Worm (Caenorhabditis elegans) whole organism, young adult: ENCODE measurements around the gene tex-2.

Source experiments
- D2030.7 ChIP-seq: fragments of 200-800 bp; sonication (Bioruptor generic); IDR thresholded peaks from 2 replicates; pipeline ENCODE4 v1.3.6; 2022; ENCODE audit warnings: missing genetic modification reagents, missing genetic modification characterization, missing compliant biosample characterization
- F33H1.4 ChIP-seq: fragments of 200-800 bp; sonication (Bioruptor generic); IDR thresholded peaks from 2 replicates; pipeline ENCODE4 v1.3.6; 2022; ENCODE audit warnings: missing genetic modification reagents, missing genetic modification characterization, missing compliant biosample characterization
- F37B4.10 ChIP-seq: fragments of 200-800 bp; sonication (Bioruptor generic); IDR thresholded peaks from 2 replicates; pipeline ENCODE4 v1.3.6; 2022; ENCODE audit warnings: missing genetic modification characterization, missing compliant biosample characterization
- Y79H2A.3 ChIP-seq: fragments of 200-800 bp; sonication (Bioruptor generic); conservative IDR thresholded peaks from 2 replicates; pipeline ENCODE4 v1.3.6; 2022; ENCODE audit warnings: missing genetic modification reagents, missing genetic modification characterization, missing compliant biosample characterization
- Y95B8A.8 ChIP-seq: fragments of 200-800 bp; sonication (Bioruptor generic); IDR thresholded peaks from 2 replicates; pipeline ENCODE4 v1.3.6; 2022; ENCODE audit warnings: missing genetic modification reagents, missing genetic modification characterization, missing compliant biosample characterization
- ZK185.1 ChIP-seq: sonication (generic microtip); optimal IDR thresholded peaks from 2 replicates; lab custom pipeline; 2016; ENCODE audit warnings: mild to moderate bottlenecking, missing genetic modification characterization, missing compliant biosample characterization; ENCODE audit not compliant: poor library complexity, severe bottlenecking
- aptf-2 ChIP-seq: fragments of 200-800 bp; sonication (Bioruptor generic); conservative IDR thresholded peaks from 2 replicates; pipeline ENCODE4 v1.3.6; 2022; ENCODE audit warnings: missing genetic modification reagents, missing genetic modification characterization, missing compliant biosample characterization
- attf-5 ChIP-seq: fragments of 200-800 bp; sonication (Bioruptor generic); optimal IDR thresholded peaks from 2 replicates; lab custom pipeline; 2018; ENCODE audit warnings: mild to moderate bottlenecking, missing genetic modification characterization, missing compliant biosample characterization
- attf-6 ChIP-seq: fragments of 200-800 bp; sonication (Bioruptor generic); IDR thresholded peaks from 2 replicates; pipeline ENCODE4 v1.3.6; 2022; ENCODE audit warnings: missing genetic modification reagents, missing genetic modification characterization, missing compliant biosample characterization
- bed-1 ChIP-seq: fragments of 200-800 bp; sonication (Bioruptor generic); IDR thresholded peaks from 2 replicates; pipeline ENCODE4 v1.3.6; 2022; ENCODE audit warnings: missing genetic modification reagents, missing genetic modification characterization, missing compliant biosample characterization
- bed-2 ChIP-seq: fragments of 200-800 bp; sonication (Bioruptor generic); IDR thresholded peaks from 2 replicates; pipeline ENCODE4 v1.3.6; 2022; ENCODE audit warnings: missing genetic modification reagents, missing genetic modification characterization, missing compliant biosample characterization
- ceh-100 ChIP-seq: fragments of 200-800 bp; sonication (Bioruptor generic); IDR thresholded peaks from 2 replicates; pipeline ENCODE4 v1.3.6; 2022; ENCODE audit warnings: missing genetic modification reagents, missing genetic modification characterization, missing compliant biosample characterization
- ceh-27 ChIP-seq: fragments of 200-800 bp; sonication (Bioruptor generic); optimal IDR thresholded peaks from 2 replicates; lab custom pipeline; 2018; ENCODE audit warnings: mild to moderate bottlenecking, missing genetic modification characterization, moderate library complexity, missing compliant biosample characterization
- ceh-91 ChIP-seq: fragments of 200-800 bp; sonication (Bioruptor generic); IDR thresholded peaks from 2 replicates; pipeline ENCODE4 v1.3.6; 2022; ENCODE audit warnings: missing genetic modification reagents, missing genetic modification characterization, missing compliant biosample characterization
- dox-1 ChIP-seq: fragments of 200-800 bp; sonication (Bioruptor generic); IDR thresholded peaks from 2 replicates; pipeline ENCODE4 v1.3.6; 2022; ENCODE audit warnings: missing genetic modification reagents, missing genetic modification characterization, missing compliant biosample characterization
- egl-44 ChIP-seq: fragments of 200-800 bp; sonication (Bioruptor generic); IDR thresholded peaks from 2 replicates; pipeline ENCODE4 v1.3.6; 2022; ENCODE audit warnings: missing genetic modification reagents, missing genetic modification characterization, missing compliant biosample characterization
- him-1 ChIP-seq: sonication (generic microtip); optimal IDR thresholded peaks from 2 replicates; lab custom pipeline; 2016; ENCODE audit warnings: missing genotype, missing genetic modification reagents, missing genetic modification characterization, missing compliant biosample characterization
- hmg-1.2 ChIP-seq: fragments of 200-800 bp; sonication (Bioruptor generic); IDR thresholded peaks from 2 replicates; pipeline ENCODE4 v1.3.6; 2022; ENCODE audit warnings: missing genetic modification reagents, missing genetic modification characterization, missing compliant biosample characterization
- hrde-1 ChIP-seq: sonication (generic microtip); optimal IDR thresholded peaks from 2 replicates; lab custom pipeline; 2016; ENCODE audit warnings: missing genetic modification characterization, mild to moderate bottlenecking, missing compliant biosample characterization, moderate library complexity, missing genotype, missing genetic modification reagents, borderline replicate concordance
- lag-1 ChIP-seq: fragments of 200-800 bp; sonication (Bioruptor generic); IDR thresholded peaks from 2 replicates; pipeline ENCODE4 v1.3.6; 2022; ENCODE audit warnings: missing genetic modification reagents, missing genetic modification characterization, missing compliant biosample characterization
- let-526 ChIP-seq: fragments of 200-800 bp; sonication (Bioruptor generic); IDR thresholded peaks from 2 replicates; pipeline ENCODE4 v1.3.6; 2022; ENCODE audit warnings: missing genetic modification reagents, missing genetic modification characterization, missing compliant biosample characterization
- lin-54 ChIP-seq: fragments of 200-800 bp; sonication (Bioruptor generic); optimal IDR thresholded peaks from 2 replicates; lab custom pipeline; 2018; ENCODE audit warnings: mild to moderate bottlenecking, missing genetic modification characterization, missing compliant biosample characterization
- lir-1 ChIP-seq: fragments of 200-800 bp; sonication (Bioruptor generic); conservative IDR thresholded peaks from 2 replicates; pipeline ENCODE4 v1.3.6; 2022; ENCODE audit warnings: missing genetic modification reagents, missing genetic modification characterization, missing compliant biosample characterization
- lsl-1 ChIP-seq: fragments of 200-800 bp; sonication (Bioruptor generic); optimal IDR thresholded peaks from 2 replicates; lab custom pipeline; 2018; ENCODE audit warnings: mild to moderate bottlenecking, missing genetic modification characterization, moderate library complexity, missing compliant biosample characterization
- madf-6 ChIP-seq: fragments of 200-800 bp; sonication (Bioruptor generic); IDR thresholded peaks from 2 replicates; pipeline ENCODE4 v1.3.6; 2022; ENCODE audit warnings: missing genetic modification reagents, missing genetic modification characterization, missing compliant biosample characterization
- madf-8 ChIP-seq: fragments of 200-800 bp; sonication (Bioruptor generic); conservative IDR thresholded peaks from 2 replicates; pipeline ENCODE4 v1.3.6; 2022; ENCODE audit warnings: missing genetic modification reagents, missing genetic modification characterization, missing compliant biosample characterization
- mcd-1 ChIP-seq: fragments of 200-800 bp; sonication (Bioruptor generic); IDR thresholded peaks from 2 replicates; pipeline ENCODE4 v1.3.6; 2022; ENCODE audit warnings: missing genetic modification reagents, missing genetic modification characterization, missing compliant biosample characterization
- mxl-1 ChIP-seq: sonication (generic microtip); optimal IDR thresholded peaks from 2 replicates; lab custom pipeline; 2016; ENCODE audit warnings: missing genetic modification characterization, missing compliant biosample characterization
- nhr-179 ChIP-seq: sonication (generic microtip); optimal IDR thresholded peaks from 2 replicates; lab custom pipeline; 2016; ENCODE audit warnings: mild to moderate bottlenecking, missing genetic modification characterization, missing compliant biosample characterization
- nhr-27 ChIP-seq: fragments of 200-800 bp; sonication (Bioruptor generic); optimal IDR thresholded peaks from 2 replicates; lab custom pipeline; 2018; ENCODE audit warnings: mild to moderate bottlenecking, missing genetic modification characterization, moderate library complexity, missing compliant biosample characterization
- nhr-90 ChIP-seq: sonication (generic microtip); optimal IDR thresholded peaks from 2 replicates; lab custom pipeline; 2016; ENCODE audit warnings: missing genotype, mild to moderate bottlenecking, missing genetic modification characterization, missing compliant biosample characterization
- pbrm-1 ChIP-seq: fragments of 200-800 bp; sonication (Bioruptor generic); IDR thresholded peaks from 2 replicates; pipeline ENCODE4 v1.3.6; 2022; ENCODE audit warnings: missing genetic modification reagents, missing genetic modification characterization, missing compliant biosample characterization
- rcor-1 ChIP-seq: fragments of 200-800 bp; sonication (Bioruptor generic); IDR thresholded peaks from 2 replicates; pipeline ENCODE4 v1.3.6; 2022; ENCODE audit warnings: missing genetic modification reagents, missing genetic modification characterization, missing compliant biosample characterization
- snpc-4 ChIP-seq, 5 experiments: fragments of 150-350 bp in 1 of 5; sonication (generic microtip) in 4 of 5; optimal IDR thresholded peaks; 2 replicates each; lab custom pipeline; 2014 to 2018; ENCODE audit warnings: missing genetic modification characterization in 5 of 5, missing biosample characterization in 3 of 5, antibody characterized with exemption in 2 of 5, mild to moderate bottlenecking in 2 of 5, missing compliant biosample characterization in 2 of 5, missing genotype in 2 of 5, moderate library complexity in 2 of 5, missing genetic modification reagents in 1 of 5
- tbp1 ChIP-seq: fragments of 200-800 bp; sonication (Bioruptor generic); optimal IDR thresholded peaks from 2 replicates; lab custom pipeline; 2018; ENCODE audit warnings: mild to moderate bottlenecking, missing genetic modification characterization, missing compliant biosample characterization
- unc-130 ChIP-seq: sonication (generic microtip); optimal IDR thresholded peaks from 2 replicates; lab custom pipeline; 2016; ENCODE audit warnings: missing genetic modification reagents, missing genetic modification characterization, missing compliant biosample characterization
- zim-3 ChIP-seq: sonication (generic microtip); optimal IDR thresholded peaks from 2 replicates; lab custom pipeline; 2017; ENCODE audit warnings: mild to moderate bottlenecking, missing genetic modification characterization, moderate library complexity, missing compliant biosample characterization
- ztf-28 ChIP-seq: fragments of 200-800 bp; sonication (Bioruptor generic); IDR thresholded peaks from 2 replicates; pipeline ENCODE4 v1.3.6; 2022; ENCODE audit warnings: missing genetic modification reagents, missing genetic modification characterization, missing compliant biosample characterization
- ztf-6 ChIP-seq: fragments of 200-800 bp; sonication (Bioruptor generic); IDR thresholded peaks from 2 replicates; pipeline ENCODE4 v1.3.6; 2022; ENCODE audit warnings: missing genetic modification reagents, missing genetic modification characterization, missing compliant biosample characterization

tex-2 gene

ce11 chrII:5819655-5820054 is 53.8 kb downstream of the tex-2 start:
- TF ChIP-seq ztf-28 (GFP tag; lab: Robert Waterston, UW) (0 out of 2 replicates have a peak, but pooled peaks have one; percentile 61), attf-6 (GFP tag; lab: Robert Waterston, UW) (0 out of 2 replicates have a peak, but pooled peaks have one; percentile 35), lir-1 (no peak), hrde-1 (no peak), let-526 (0 out of 2 replicates have a peak, but pooled peaks have one; percentile 14), nhr-90 (tag; lab: Kevin White, UChicago) (no peak), mxl-1 (tag; lab: Kevin White, UChicago) (no peak), dox-1 (peak; percentile 70), ceh-100 (peak; percentile 69), aptf-2 (0 out of 2 replicates have a peak, but pooled peaks have one; percentile 26), lsl-1 (GFP tag; lab: Kevin White, UChicago) (peak; percentile 58), Y95B8A.8 (GFP tag; lab: Robert Waterston, UW) (0 out of 2 replicates have a peak, but pooled peaks have one; percentile 21), F37B4.10 (GFP tag; lab: Robert Waterston, UW) (no peak), tbp1 (GFP tag; lab: Kevin White, UChicago) (peak; percentile 20), bed-1 (GFP tag; lab: Robert Waterston, UW) (no peak), ceh-27 (peak; percentile 29), F33H1.4 (peak; percentile 39; the same call in 1 of the 2 replicates), bed-2 (0 out of 2 replicates have a peak, but pooled peaks have one; percentile 24), zim-3 (no peak), lag-1 (GFP tag; lab: Robert Waterston, UW) (no peak), madf-8 (GFP tag; lab: Robert Waterston, UW) (peak; percentile 39; the same call in 1 of the 2 replicates), hmg-1.2 (GFP tag; lab: Robert Waterston, UW) (peak; percentile 21; the same call in 1 of the 2 replicates), attf-5 (GFP tag; lab: Kevin White, UChicago) (peak; percentile 31), ztf-6 (GFP tag; lab: Robert Waterston, UW) (0 out of 2 replicates have a peak, but pooled peaks have one; percentile 47), him-1 (tag; lab: Kevin White, UChicago) (peak; percentile 40), pbrm-1 (GFP tag; lab: Robert Waterston, UW) (0 out of 2 replicates have a peak, but pooled peaks have one; percentile 41), mcd-1 (GFP tag; lab: Robert Waterston, UW) (peak; percentile 82), D2030.7 (GFP tag; lab: Robert Waterston, UW) (peak; percentile 51; the same call in 1 of the 2 replicates), ZK185.1 (tag; lab: Kevin White, UChicago) (peak; percentile 34), rcor-1 (GFP tag; lab: Robert Waterston, UW) (peak; percentile 68), ceh-91 (GFP tag; lab: Robert Waterston, UW) (0 out of 2 replicates have a peak, but pooled peaks have one; percentile 55), lin-54 (peak; percentile 15), Y79H2A.3 (no peak), madf-6 (GFP tag; lab: Robert Waterston, UW) (peak; percentile 53), unc-130 (GFP tag; lab: Kevin White, UChicago) (peak; percentile 9), egl-44 (GFP tag; lab: Robert Waterston, UW) (no peak)

ce11 chrII:5818298-5818697 is 55.1 kb downstream of the tex-2 start, which contains the start of gene ZK1248.4:
TSS of gene ZK1248.4 (plus strand) at chrII:5818598.
- TF ChIP-seq snpc-4 (GFP tag; optimal IDR thresholded peaks at IDR 0.05; lab: Kevin White, UChicago) (no peak), snpc-4 (tag; optimal IDR thresholded peaks at IDR 0.05; lab: Kevin White, UChicago) (no peak), nhr-179 (no peak), nhr-27 (no peak)
